Worm (Caenorhabditis elegans) whole organism, L1 larva: ENCODE measurements around the gene nhr-133.

Source experiments
- C04F5.9 ChIP-seq: sonication (generic microtip); optimal IDR thresholded peaks from 2 replicates; lab custom pipeline; 2016; ENCODE audit warnings: missing genetic modification characterization, missing compliant biosample characterization
- F16B12.6 ChIP-seq: fragments of 150-350 bp; optimal IDR thresholded peaks from 2 replicates; lab custom pipeline; 2014; ENCODE audit warnings: missing biosample characterization, missing genetic modification characterization
- aha-1 ChIP-seq: fragments of 150-350 bp; optimal IDR thresholded peaks from 2 replicates; lab custom pipeline; 2014; ENCODE audit warnings: missing biosample characterization, missing genetic modification characterization
- alr-1 ChIP-seq: fragments of 200-800 bp; sonication (Bioruptor generic); optimal IDR thresholded peaks from 2 replicates; lab custom pipeline; 2018; ENCODE audit warnings: borderline replicate concordance, mild to moderate bottlenecking, missing genetic modification characterization, missing compliant biosample characterization
- aly-2 ChIP-seq: fragments of 150-350 bp; optimal IDR thresholded peaks from 2 replicates; lab custom pipeline; 2014; ENCODE audit warnings: missing biosample characterization, missing genetic modification characterization
- ama-1 ChIP-seq: fragments of 150-350 bp; optimal IDR thresholded peaks from 2 replicates; lab custom pipeline; 2014
- blmp-1 ChIP-seq: fragments of 150-350 bp; optimal IDR thresholded peaks from 2 replicates; lab custom pipeline; 2014; ENCODE audit warnings: missing biosample characterization, missing genetic modification characterization
- ceh-63 ChIP-seq: fragments of 200-800 bp; sonication (Bioruptor generic); optimal IDR thresholded peaks from 2 replicates; lab custom pipeline; 2018; ENCODE audit warnings: mild to moderate bottlenecking, missing genetic modification characterization, missing compliant biosample characterization
- ceh-8 ChIP-seq: fragments of 200-800 bp; sonication (Bioruptor generic); optimal IDR thresholded peaks from 2 replicates; lab custom pipeline; 2018; ENCODE audit warnings: mild to moderate bottlenecking, missing genetic modification characterization, moderate library complexity, missing compliant biosample characterization
- ceh-88 ChIP-seq: fragments of 200-800 bp; sonication (Bioruptor generic); IDR thresholded peaks from 2 replicates; pipeline ENCODE4 v1.3.6; 2022; ENCODE audit warnings: missing genetic modification characterization, missing compliant biosample characterization
- ceh-90 ChIP-seq: sonication (generic microtip); optimal IDR thresholded peaks from 2 replicates; lab custom pipeline; 2016; ENCODE audit warnings: missing genetic modification characterization, missing compliant biosample characterization
- ces-1 ChIP-seq: fragments of 150-350 bp; optimal IDR thresholded peaks from 2 replicates; lab custom pipeline; 2014; ENCODE audit warnings: missing biosample characterization, missing genetic modification reagents, missing genetic modification characterization
- dsc-1 ChIP-seq: sonication (generic microtip); optimal IDR thresholded peaks from 2 replicates; lab custom pipeline; 2016; ENCODE audit warnings: mild to moderate bottlenecking, missing genetic modification characterization, missing compliant biosample characterization
- egl-13 ChIP-seq: sonication (generic microtip); optimal IDR thresholded peaks from 2 replicates; lab custom pipeline; 2016; ENCODE audit warnings: missing genotype, missing genetic modification reagents, missing genetic modification characterization, missing compliant biosample characterization
- egl-27 ChIP-seq, 2 experiments: fragments of 150-350 bp in 1 of 2; sonication (generic microtip); optimal IDR thresholded peaks; 3 replicates each; lab custom pipeline; 2017 to 2018; ENCODE audit warnings: missing biosample characterization in 2 of 2, missing genetic modification characterization in 2 of 2, missing genetic modification reagents in 2 of 2
- elt-2 ChIP-seq: sonication (generic microtip); optimal IDR thresholded peaks from 2 replicates; lab custom pipeline; 2016; ENCODE audit warnings: missing genetic modification characterization, mild to moderate bottlenecking, inconsistent platforms, missing compliant biosample characterization, missing genetic modification reagents
- elt-3 ChIP-seq, 6 experiments: fragments of 150-350 bp in 1 of 6; sonication (generic microtip); optimal IDR thresholded peaks; 2 replicates each; lab custom pipeline; 2017 to 2018; ENCODE audit warnings: missing biosample characterization in 6 of 6, missing genetic modification characterization in 6 of 6, inconsistent platforms in 1 of 6
- ets-5 ChIP-seq: fragments of 200-800 bp; sonication (Bioruptor generic); IDR thresholded peaks from 2 replicates; pipeline ENCODE4 v1.3.6; 2022; ENCODE audit warnings: missing genetic modification characterization, missing compliant biosample characterization
- fos-1 ChIP-seq: fragments of 150-350 bp; optimal IDR thresholded peaks from 2 replicates; lab custom pipeline; 2014; ENCODE audit warnings: missing biosample characterization, missing genetic modification characterization
- hlh-4 ChIP-seq: sonication (generic microtip); optimal IDR thresholded peaks from 2 replicates; lab custom pipeline; 2016; ENCODE audit warnings: mild to moderate bottlenecking, missing genetic modification characterization, missing compliant biosample characterization
- isw-1 ChIP-seq: fragments of 200-800 bp; sonication (Bioruptor generic); IDR thresholded peaks from 2 replicates; pipeline ENCODE4 v1.3.6; 2022; ENCODE audit warnings: missing genetic modification characterization, missing compliant biosample characterization
- lin-14 ChIP-seq: fragments of 200-800 bp; sonication (Bioruptor generic); optimal IDR thresholded peaks from 2 replicates; lab custom pipeline; 2018; ENCODE audit warnings: mild to moderate bottlenecking, missing genetic modification characterization, moderate library complexity, missing compliant biosample characterization
- lin-15B ChIP-seq: fragments of 150-350 bp; sonication (generic microtip); optimal IDR thresholded peaks from 3 replicates; lab custom pipeline; 2014; ENCODE audit warnings: missing biosample characterization, missing genetic modification characterization
- lir-3 ChIP-seq: sonication (generic microtip); optimal IDR thresholded peaks from 2 replicates; lab custom pipeline; 2016; ENCODE audit warnings: mild to moderate bottlenecking, missing genetic modification characterization, moderate library complexity, missing compliant biosample characterization; ENCODE audit not compliant: poor library complexity
- lsy-2 ChIP-seq, 2 experiments: fragments of 150-350 bp; optimal IDR thresholded peaks; 2 replicates each; lab custom pipeline; 2014; ENCODE audit warnings: missing biosample characterization in 2 of 2, missing genetic modification characterization in 2 of 2
- mdl-1 ChIP-seq, 2 experiments: fragments of 150-350 bp; optimal IDR thresholded peaks; 2 replicates each; lab custom pipeline; 2014 to 2017; ENCODE audit warnings: missing biosample characterization in 2 of 2, missing genetic modification characterization in 2 of 2, inconsistent platforms in 1 of 2
- nhr-11 ChIP-seq: fragments of 150-350 bp; optimal IDR thresholded peaks from 2 replicates; lab custom pipeline; 2014; ENCODE audit warnings: missing biosample characterization, missing genetic modification characterization
- nhr-19 ChIP-seq: fragments of 200-800 bp; sonication (Bioruptor generic); conservative IDR thresholded peaks from 2 replicates; pipeline ENCODE4 v1.3.6; 2022; ENCODE audit warnings: missing genetic modification characterization, missing compliant biosample characterization
- nhr-20 ChIP-seq: sonication (generic microtip); optimal IDR thresholded peaks from 2 replicates; lab custom pipeline; 2016; ENCODE audit warnings: mild to moderate bottlenecking, missing genetic modification characterization, missing compliant biosample characterization
- nhr-237 ChIP-seq: fragments of 150-350 bp; optimal IDR thresholded peaks from 2 replicates; lab custom pipeline; 2014; ENCODE audit warnings: missing biosample characterization, missing genetic modification characterization
- nhr-71 ChIP-seq: sonication (generic microtip); optimal IDR thresholded peaks from 2 replicates; lab custom pipeline; 2016; ENCODE audit warnings: mild to moderate bottlenecking, missing genetic modification characterization, moderate library complexity, missing compliant biosample characterization
- nhr-76 ChIP-seq: sonication (generic microtip); optimal IDR thresholded peaks from 2 replicates; lab custom pipeline; 2017; ENCODE audit warnings: missing biosample characterization, missing genetic modification characterization
- pag-3 ChIP-seq: sonication (generic microtip); optimal IDR thresholded peaks from 2 replicates; lab custom pipeline; 2017; ENCODE audit warnings: missing genetic modification characterization, mild to moderate bottlenecking, missing compliant biosample characterization, antibody characterized with exemption, borderline replicate concordance; ENCODE audit not compliant: insufficient read depth
- pax-3 ChIP-seq: fragments of 200-800 bp; sonication (Bioruptor generic); optimal IDR thresholded peaks from 2 replicates; lab custom pipeline; 2018; ENCODE audit warnings: mild to moderate bottlenecking, missing genetic modification characterization, moderate library complexity, missing compliant biosample characterization
- pqm-1 ChIP-seq: sonication (generic microtip); optimal IDR thresholded peaks from 3 replicates; lab custom pipeline; 2017; ENCODE audit warnings: missing biosample characterization, missing genetic modification characterization
- rnt-1 ChIP-seq: sonication (generic microtip); optimal IDR thresholded peaks from 2 replicates; lab custom pipeline; 2016; ENCODE audit warnings: mild to moderate bottlenecking, missing genetic modification characterization, moderate library complexity, missing compliant biosample characterization
- snpc-4 ChIP-seq: fragments of 150-350 bp; optimal IDR thresholded peaks from 2 replicates; lab custom pipeline; 2014; ENCODE audit warnings: missing biosample characterization, missing genetic modification characterization
- snu-23 ChIP-seq: sonication (generic microtip); optimal IDR thresholded peaks from 2 replicates; lab custom pipeline; 2016; ENCODE audit warnings: missing genetic modification characterization, missing compliant biosample characterization
- sox-4 ChIP-seq: sonication (generic microtip); optimal IDR thresholded peaks from 2 replicates; lab custom pipeline; 2016; ENCODE audit warnings: missing genetic modification characterization, missing compliant biosample characterization
- sptf-1 ChIP-seq: fragments of 150-350 bp; optimal IDR thresholded peaks from 2 replicates; lab custom pipeline; 2014; ENCODE audit warnings: missing biosample characterization, missing genetic modification characterization
- sup-37 ChIP-seq: fragments of 200-800 bp; sonication (Bioruptor generic); optimal IDR thresholded peaks from 2 replicates; lab custom pipeline; 2018; ENCODE audit warnings: mild to moderate bottlenecking, missing genetic modification characterization, missing compliant biosample characterization
- swsn-7 ChIP-seq: sonication (generic microtip); optimal IDR thresholded peaks from 2 replicates; lab custom pipeline; 2016; ENCODE audit warnings: missing genetic modification characterization, missing compliant biosample characterization
- tbx-2 ChIP-seq: sonication (generic microtip); optimal IDR thresholded peaks from 2 replicates; lab custom pipeline; 2016; ENCODE audit warnings: missing genetic modification characterization, missing compliant biosample characterization
- tlp-1 ChIP-seq: fragments of 150-350 bp; optimal IDR thresholded peaks from 2 replicates; lab custom pipeline; 2014; ENCODE audit warnings: missing biosample characterization, missing genetic modification characterization
- unc-130 ChIP-seq: fragments of 150-350 bp; optimal IDR thresholded peaks from 2 replicates; lab custom pipeline; 2017; ENCODE audit warnings: missing biosample characterization, missing genetic modification characterization, inconsistent platforms
- unc-30 ChIP-seq: sonication (generic microtip); optimal IDR thresholded peaks from 2 replicates; lab custom pipeline; 2017; ENCODE audit warnings: missing biosample characterization, missing genetic modification characterization
- unc-62 ChIP-seq: fragments of 150-350 bp; optimal IDR thresholded peaks from 2 replicates; lab custom pipeline; 2014; ENCODE audit warnings: missing biosample characterization, missing genetic modification reagents, missing genetic modification characterization
- unc-86 ChIP-seq: sonication (generic microtip); optimal IDR thresholded peaks from 2 replicates; lab custom pipeline; 2016; ENCODE audit warnings: missing genetic modification characterization, missing compliant biosample characterization
- unc-98 ChIP-seq: fragments of 200-800 bp; sonication (Bioruptor generic); IDR thresholded peaks from 2 replicates; pipeline ENCODE4 v1.3.6; 2022; ENCODE audit warnings: missing genetic modification characterization, missing compliant biosample characterization
- vab-15 ChIP-seq: sonication (generic microtip); optimal IDR thresholded peaks from 2 replicates; lab custom pipeline; 2017; ENCODE audit warnings: missing genotype, mild to moderate bottlenecking, missing genetic modification characterization, missing compliant biosample characterization
- xbp-1 ChIP-seq: sonication (generic microtip); optimal IDR thresholded peaks from 2 replicates; lab custom pipeline; 2016; ENCODE audit warnings: missing genetic modification characterization, missing compliant biosample characterization
- zip-4 ChIP-seq: fragments of 200-800 bp; sonication (Bioruptor generic); optimal IDR thresholded peaks from 2 replicates; lab custom pipeline; 2018; ENCODE audit warnings: mild to moderate bottlenecking, missing genetic modification characterization, moderate library complexity, missing compliant biosample characterization
- ztf-11 ChIP-seq, 2 experiments: sonication (generic microtip); optimal IDR thresholded peaks; 2 replicates each; lab custom pipeline; 2016 to 2017; ENCODE audit warnings: missing genetic modification characterization in 2 of 2, missing biosample characterization in 1 of 2, missing compliant biosample characterization in 1 of 2
- ztf-4 ChIP-seq: fragments of 150-350 bp; optimal IDR thresholded peaks from 2 replicates; lab custom pipeline; 2014; ENCODE audit warnings: missing biosample characterization, missing genetic modification characterization

nhr-133 gene

DNA sequence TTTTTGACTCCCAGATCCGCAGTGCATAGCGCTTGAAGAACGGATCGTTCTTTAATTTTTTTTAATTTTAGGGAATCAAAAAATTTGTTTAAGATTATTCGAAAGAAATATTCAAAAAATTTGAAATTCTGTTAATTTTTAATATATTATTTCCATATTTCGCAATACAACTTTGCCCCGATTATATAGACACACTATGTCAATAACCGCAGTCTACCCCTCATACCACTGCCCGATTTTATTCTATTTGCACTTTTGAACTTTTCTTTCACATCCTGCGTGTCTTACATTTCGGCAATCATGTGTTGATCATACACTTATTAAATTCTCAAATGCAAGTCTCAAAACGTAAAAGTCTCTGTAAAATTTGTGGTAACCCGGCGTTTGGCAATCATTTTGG is 6.9 kb upstream of the nhr-133 start, which contains the start of gene nhr-56 (continued):
- TF ChIP-seq aha-1 (tag; lab: Kevin White, UChicago) = no peak
- TF ChIP-seq unc-98 (GFP tag; lab: Robert Waterston, UW) = no peak
- TF ChIP-seq F16B12.6 = no peak
- no peak for TF ChIP-seq snpc-4
- peak; percentile 32 for TF ChIP-seq swsn-7 (tag; lab: Kevin White, UChicago)
- TF ChIP-seq alr-1 (tag; lab: Kevin White, UChicago) = no peak
- TF ChIP-seq C04F5.9 (tag; lab: Kevin White, UChicago) = no peak
- no peak for TF ChIP-seq lir-3 (tag; lab: Kevin White, UChicago)
- TF ChIP-seq sup-37 = no peak
- TF ChIP-seq pag-3 (tag; lab: Kevin White, UChicago) = no peak
- no peak for TF ChIP-seq dsc-1
- TF ChIP-seq sox-4 (tag; lab: Kevin White, UChicago) = no peak
- peak; percentile 80 for TF ChIP-seq nhr-20 (tag; lab: Kevin White, UChicago)
- no peak for TF ChIP-seq tbx-2
- TF ChIP-seq elt-3 (tag; optimal IDR thresholded peaks at IDR 0.05; lab: Kevin White, UChicago) = no peak
- no peak for TF ChIP-seq lin-15B (tag; lab: Kevin White, UChicago)
- TF ChIP-seq ceh-63 (GFP tag; lab: Kevin White, UChicago) = no peak
- TF ChIP-seq vab-15 (tag; lab: Kevin White, UChicago) = no peak
- TF ChIP-seq fos-1 (tag; lab: Kevin White, UChicago) = no peak
- TF ChIP-seq nhr-11 = no peak
- TF ChIP-seq nhr-19 = peak; percentile 14; the same call in 1 of the 2 replicates
- peak; percentile 56 for TF ChIP-seq snu-23 (GFP tag; lab: Kevin White, UChicago)
- TF ChIP-seq ztf-11 (tag; optimal IDR thresholded peaks at IDR 0.05; lab: Kevin White, UChicago) = no peak
- TF ChIP-seq ceh-88 (GFP tag; lab: Robert Waterston, UW) = no peak
- TF ChIP-seq mdl-1 (tag; optimal IDR thresholded peaks at IDR 0.05; lab: Kevin White, UChicago) = peak in 1 of 2 experiments; percentile 38
- no peak for TF ChIP-seq hlh-4 (tag; lab: Kevin White, UChicago)
- peak; percentile 62 for TF ChIP-seq nhr-71 (tag; lab: Kevin White, UChicago)
- no peak for TF ChIP-seq egl-27 (tag; optimal IDR thresholded peaks at IDR 0.05; lab: Kevin White, UChicago)
- no peak for TF ChIP-seq ets-5
- TF ChIP-seq unc-30 (tag; lab: Kevin White, UChicago) = no peak
- no peak for TF ChIP-seq unc-62 (GFP tag; lab: Kevin White, UChicago)
- TF ChIP-seq pax-3 (tag; lab: Kevin White, UChicago) = no peak
- no peak for TF ChIP-seq unc-130 (tag; lab: Kevin White, UChicago)
- peak; percentile 39 for TF ChIP-seq blmp-1 (tag; lab: Kevin White, UChicago)
- TF ChIP-seq rnt-1 (tag; lab: Kevin White, UChicago) = no peak
- TF ChIP-seq ceh-90 (tag; lab: Kevin White, UChicago) = no peak
- peak; percentile 27 for TF ChIP-seq elt-2 (tag; lab: Kevin White, UChicago)
- no peak for TF ChIP-seq isw-1
- TF ChIP-seq ztf-4 (tag; lab: Kevin White, UChicago) = no peak
- no peak for TF ChIP-seq ama-1
- TF ChIP-seq zip-4 = peak; percentile 68
- no peak for TF ChIP-seq lin-14 (GFP tag; lab: Kevin White, UChicago)
- TF ChIP-seq sptf-1 = no peak
- TF ChIP-seq ces-1 (GFP tag; lab: Kevin White, UChicago) = no peak
- TF ChIP-seq pqm-1 (tag; lab: Kevin White, UChicago) = no peak
- peak in 1 of 2 experiments; percentile 42 for TF ChIP-seq lsy-2 (tag; optimal IDR thresholded peaks at IDR 0.05; lab: Kevin White, UChicago)
- TF ChIP-seq aly-2 (tag; lab: Kevin White, UChicago) = no peak
- no peak for TF ChIP-seq ceh-8 (GFP tag; lab: Kevin White, UChicago)
- no peak for TF ChIP-seq egl-13 (tag; lab: Kevin White, UChicago)
- TF ChIP-seq tlp-1 = no peak
- no peak for TF ChIP-seq nhr-237 (tag; lab: Kevin White, UChicago)
- TF ChIP-seq unc-86 (tag; lab: Kevin White, UChicago) = no peak
- no peak for TF ChIP-seq xbp-1 (tag; lab: Kevin White, UChicago)
- TF ChIP-seq nhr-76 (tag; lab: Kevin White, UChicago) = no peak
